Worm (Caenorhabditis elegans): ENCODE measurements around the gene asm-1.
"Not testable (repeated sequence)": the region's sequence is repeated elsewhere in the genome, so short reads cannot be mapped to it uniquely, and the experiment has no call there.

DNA sequence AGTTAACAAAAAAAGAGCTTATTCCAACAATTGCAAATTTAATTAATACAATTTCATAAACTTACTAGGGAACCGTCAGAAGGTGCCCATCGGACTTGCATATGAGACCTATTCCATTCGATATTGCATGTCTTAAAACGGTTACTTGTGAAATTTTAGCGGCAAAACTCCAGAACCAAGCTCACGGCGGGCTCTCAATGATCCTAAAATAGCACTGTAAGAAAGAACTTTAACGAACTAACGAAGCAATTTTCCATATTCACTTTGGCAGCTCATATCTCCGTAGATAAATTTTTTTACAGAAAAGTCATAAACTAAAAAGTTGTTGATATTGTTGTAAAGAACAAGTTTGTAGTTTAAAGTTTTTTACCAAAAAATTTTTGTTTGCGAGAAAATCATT is 2.2 kb upstream of the asm-1 start, which contains the start of gene B0252.3:
- not testable (repeated sequence) for TF ChIP-seq attf-3 (GFP tag; conservative IDR thresholded peaks at IDR 0.05); pha-4 (tag; optimal IDR thresholded peaks at IDR 0.05); F57C9.4 (tag; optimal IDR thresholded peaks at IDR 0.05); mel-28 (tag; optimal IDR thresholded peaks at IDR 0.05; ENCODE audit: borderline replicate concordance); ceh-27 (GFP tag; optimal IDR thresholded peaks at IDR 0.05)

Data from whole organism, young adult.